Worm (Caenorhabditis elegans): ENCODE results near the gene frpr-9.

- TF ChIP-seq hnd-1 (tag; optimal IDR thresholded peaks at IDR 0.05): no peak
- no peak for TF ChIP-seq ama-1 (optimal IDR thresholded peaks at IDR 0.05)
- no peak for TF ChIP-seq B0310.2 (tag; optimal IDR thresholded peaks at IDR 0.05)
- TF ChIP-seq ets-7 (tag; optimal IDR thresholded peaks at IDR 0.05): no peak
- no peak for TF ChIP-seq sea-1 (GFP tag; conservative IDR thresholded peaks at IDR 0.05)
- no peak for TF ChIP-seq tra-4 (tag; optimal IDR thresholded peaks at IDR 0.05)
- TF ChIP-seq ceh-13 (GFP tag; optimal IDR thresholded peaks at IDR 0.05): no peak
- TF ChIP-seq F13C5.2 (tag; optimal IDR thresholded peaks at IDR 0.05): no peak
- no peak for TF ChIP-seq flt-1 (GFP tag; IDR thresholded peaks at IDR 0.05)
- no peak for TF ChIP-seq hmg-4 (GFP tag; optimal IDR thresholded peaks at IDR 0.05)
- TF ChIP-seq tbx-37 (GFP tag; conservative IDR thresholded peaks at IDR 0.05): no peak
- TF ChIP-seq ceh-36 (tag; optimal IDR thresholded peaks at IDR 0.05): no peak
- no peak for TF ChIP-seq tbx-11 (GFP tag; IDR thresholded peaks at IDR 0.05)
- no peak for TF ChIP-seq scrt-1 (GFP tag; IDR thresholded peaks at IDR 0.05)
Measured at ce11 chrV:11034748-11035147, 42.9 kb downstream of the frpr-9 start, which contains the start of gene pptr-2.
